Fruit fly (Drosophila melanogaster) whole organism, embryonic: ENCODE results near the gene CG6785.

ENCODE experiments used
- Adf1 ChIP-seq: fragments of 200-800 bp; sonication (Bioruptor generic); IDR thresholded peaks from 2 replicates; pipeline ENCODE4 v1.3.6; 2022; ENCODE audit warnings: missing biosample characterization, missing genetic modification characterization
- Antp ChIP-seq: fragments of 200-800 bp; sonication (Bioruptor generic); optimal IDR thresholded peaks from 3 replicates; lab custom pipeline; 2016; ENCODE audit warnings: missing biosample characterization, missing genetic modification characterization
- Bgb ChIP-seq: fragments of 200-800 bp; sonication (Bioruptor generic); IDR thresholded peaks from 2 replicates; pipeline ENCODE4 v1.3.6; 2022; ENCODE audit warnings: missing biosample characterization, missing genetic modification characterization; ENCODE audit not compliant: partially characterized antibody
- CG10209 ChIP-seq: fragments of 200-800 bp; sonication (Bioruptor generic); optimal IDR thresholded peaks from 3 replicates; lab custom pipeline; 2017; ENCODE audit warnings: missing biosample characterization, mild to moderate bottlenecking, missing genetic modification characterization, missing genetic modification reagents
- CG10462 ChIP-seq: fragments of 200-800 bp; sonication (Bioruptor generic); optimal IDR thresholded peaks from 2 replicates; lab custom pipeline; 2016; ENCODE audit warnings: missing biosample characterization, missing genetic modification characterization
- CG10565 ChIP-seq: fragments of 200-800 bp; sonication (Bioruptor generic); optimal IDR thresholded peaks from 3 replicates; lab custom pipeline; 2016; ENCODE audit warnings: missing biosample characterization, mild to moderate bottlenecking, missing genetic modification characterization
- CG11398 ChIP-seq: fragments of 200-800 bp; sonication (Bioruptor generic); optimal IDR thresholded peaks from 2 replicates; lab custom pipeline; 2016; ENCODE audit warnings: missing biosample characterization, missing genetic modification characterization
- CG12071 ChIP-seq: fragments of 200-800 bp; sonication (Bioruptor generic); optimal IDR thresholded peaks from 3 replicates; lab custom pipeline; 2018; ENCODE audit warnings: missing biosample characterization, mild to moderate bottlenecking, missing genetic modification characterization
- CG12659 ChIP-seq: fragments of 200-800 bp; sonication (Bioruptor generic); optimal IDR thresholded peaks from 3 replicates; lab custom pipeline; 2017; ENCODE audit warnings: mild to moderate bottlenecking, missing biosample characterization, missing genetic modification reagents, missing genetic modification characterization
- CG15514 ChIP-seq: fragments of 200-800 bp; sonication (Bioruptor generic); optimal IDR thresholded peaks from 3 replicates; lab custom pipeline; 2017; ENCODE audit warnings: missing biosample characterization, missing genetic modification characterization, mild to moderate bottlenecking, moderate library complexity, missing genetic modification reagents
- CG1647 ChIP-seq: fragments of 200-800 bp; sonication (Bioruptor generic); optimal IDR thresholded peaks from 3 replicates; lab custom pipeline; 2016; ENCODE audit warnings: missing biosample characterization, missing genetic modification characterization
- CG17186 ChIP-seq: fragments of 200-800 bp; sonication (Bioruptor generic); optimal IDR thresholded peaks from 3 replicates; lab custom pipeline; 2017; ENCODE audit warnings: missing biosample characterization, missing genetic modification reagents, missing genetic modification characterization
- CG17385 ChIP-seq: fragments of 200-800 bp; sonication (Bioruptor generic); optimal IDR thresholded peaks from 3 replicates; lab custom pipeline; 2018; ENCODE audit warnings: missing biosample characterization, mild to moderate bottlenecking, missing genetic modification characterization
- CG18599 ChIP-seq: fragments of 200-800 bp; sonication (Bioruptor generic); optimal IDR thresholded peaks from 3 replicates; lab custom pipeline; 2017; ENCODE audit warnings: missing biosample characterization, missing genetic modification characterization, mild to moderate bottlenecking, moderate library complexity, missing genetic modification reagents
- CG18619 ChIP-seq: fragments of 200-800 bp; sonication (Bioruptor generic); optimal IDR thresholded peaks from 3 replicates; lab custom pipeline; 2017; ENCODE audit warnings: missing biosample characterization, mild to moderate bottlenecking, missing genetic modification characterization
- CG33213 ChIP-seq: fragments of 200-800 bp; sonication (Bioruptor generic); optimal IDR thresholded peaks from 3 replicates; lab custom pipeline; 2016; ENCODE audit warnings: missing biosample characterization, missing genetic modification characterization
- CG4282 ChIP-seq: fragments of 200-800 bp; sonication (Bioruptor generic); optimal IDR thresholded peaks from 2 replicates; lab custom pipeline; 2016; ENCODE audit warnings: missing biosample characterization, missing genetic modification characterization
- CG9609 ChIP-seq: fragments of 200-800 bp; sonication (Bioruptor generic); optimal IDR thresholded peaks from 3 replicates; lab custom pipeline; 2016; ENCODE audit warnings: missing biosample characterization, missing genetic modification characterization
- CrebB ChIP-seq: fragments of 200-800 bp; sonication (Bioruptor generic); optimal IDR thresholded peaks from 3 replicates; lab custom pipeline; 2018; ENCODE audit warnings: missing biosample characterization, mild to moderate bottlenecking, missing genetic modification characterization
- Dad ChIP-seq: fragments of 200-800 bp; sonication (Bioruptor generic); optimal IDR thresholded peaks from 3 replicates; lab custom pipeline; 2016; ENCODE audit warnings: missing biosample characterization, missing genetic modification characterization
- Dbx ChIP-seq: fragments of 200-800 bp; sonication (Bioruptor generic); IDR thresholded peaks from 3 replicates; pipeline ENCODE4 v1.3.6; 2022; ENCODE audit warnings: missing biosample characterization, missing genetic modification characterization
- Drgx ChIP-seq: fragments of 200-800 bp; sonication (Bioruptor generic); IDR thresholded peaks from 2 replicates; pipeline ENCODE4 v1.3.6; 2022; ENCODE audit warnings: missing biosample characterization, missing genetic modification characterization
- E2f1 ChIP-seq: fragments of 200-800 bp; sonication (Bioruptor generic); IDR thresholded peaks from 2 replicates; pipeline ENCODE4 v1.3.6; 2022; ENCODE audit warnings: missing biosample characterization, missing genetic modification characterization
- Jarid2 ChIP-seq: fragments of 200-800 bp; sonication (Bioruptor generic); optimal IDR thresholded peaks from 3 replicates; lab custom pipeline; 2017; ENCODE audit warnings: mild to moderate bottlenecking, missing biosample characterization, missing genetic modification reagents, missing genetic modification characterization
- Max ChIP-seq: fragments of 200-800 bp; sonication (Bioruptor generic); optimal IDR thresholded peaks from 2 replicates; lab custom pipeline; 2016; ENCODE audit warnings: missing biosample characterization, mild to moderate bottlenecking, missing genetic modification characterization
- Med ChIP-seq: fragments of 200-800 bp; sonication (Bioruptor generic); peaks from one replicate; lab custom pipeline; 2016; ENCODE audit warnings: missing biosample characterization, missing genetic modification characterization, mild to moderate bottlenecking, inconsistent platforms, moderate library complexity
- Meics ChIP-seq: fragments of 200-800 bp; sonication (Bioruptor generic); optimal IDR thresholded peaks from 2 replicates; lab custom pipeline; 2017; ENCODE audit warnings: missing biosample characterization, mild to moderate bottlenecking, missing genetic modification characterization
- Myb ChIP-seq: fragments of 200-800 bp; sonication (Bioruptor generic); optimal IDR thresholded peaks from 2 replicates; lab custom pipeline; 2016; ENCODE audit warnings: missing biosample characterization, missing genetic modification characterization
- Nf-YB ChIP-seq: fragments of 200-800 bp; sonication (Bioruptor generic); optimal IDR thresholded peaks from 3 replicates; lab custom pipeline; 2019; ENCODE audit warnings: missing biosample characterization, mild to moderate bottlenecking, missing genetic modification characterization, moderate library complexity
- Scr ChIP-seq: fragments of 200-800 bp; sonication (Bioruptor generic); IDR thresholded peaks from 2 replicates; pipeline ENCODE4 v1.3.6; 2022; ENCODE audit warnings: missing biosample characterization, missing genetic modification characterization; ENCODE audit not compliant: partially characterized antibody
- Sry-δ ChIP-seq: fragments of 200-800 bp; sonication (Bioruptor generic); optimal IDR thresholded peaks from 2 replicates; lab custom pipeline; 2016; ENCODE audit warnings: missing biosample characterization, missing genetic modification characterization
- Usf ChIP-seq: fragments of 200-800 bp; sonication (Bioruptor generic); optimal IDR thresholded peaks from 2 replicates; lab custom pipeline; 2017; ENCODE audit warnings: missing genotype, missing biosample characterization, missing genetic modification characterization
- YL-1 ChIP-seq: fragments of 200-800 bp; sonication (Bioruptor generic); optimal IDR thresholded peaks from 3 replicates; lab custom pipeline; 2017; ENCODE audit warnings: missing biosample characterization, mild to moderate bottlenecking, missing genetic modification characterization
- amos ChIP-seq: fragments of 200-800 bp; sonication (Bioruptor generic); IDR thresholded peaks from 2 replicates; pipeline ENCODE4 v1.3.6; 2022; ENCODE audit warnings: missing biosample characterization, missing genetic modification characterization; ENCODE audit not compliant: partially characterized antibody
- aop ChIP-seq: fragments of 200-800 bp; sonication (Bioruptor generic); IDR thresholded peaks from 2 replicates; pipeline ENCODE4 v1.3.6; 2022; ENCODE audit warnings: missing biosample characterization, missing genetic modification characterization
- bsh ChIP-seq, 2 experiments: fragments of 200-800 bp; sonication (Bioruptor generic); optimal IDR thresholded peaks; 2 replicates each; lab custom pipeline; 2017 to 2018; ENCODE audit warnings: mild to moderate bottlenecking in 2 of 2, missing biosample characterization in 2 of 2, missing genetic modification characterization in 2 of 2, moderate library complexity in 1 of 2
- ci ChIP-seq: fragments of 200-800 bp; sonication (Bioruptor generic); IDR thresholded peaks from 3 replicates; pipeline ENCODE4 v1.3.6; 2022; ENCODE audit warnings: missing biosample characterization, missing genetic modification characterization
- crol ChIP-seq: fragments of 200-800 bp; sonication (Bioruptor generic); IDR thresholded peaks from 2 replicates; pipeline ENCODE4 v1.3.6; 2022; ENCODE audit warnings: missing biosample characterization, missing genetic modification characterization
- esg ChIP-seq: fragments of 200-800 bp; sonication (Bioruptor generic); conservative IDR thresholded peaks from 2 replicates; pipeline ENCODE4 v1.3.6; 2022; ENCODE audit warnings: missing biosample characterization, missing genetic modification characterization
- eyg ChIP-seq: fragments of 200-800 bp; sonication (Bioruptor generic); optimal IDR thresholded peaks from 3 replicates; lab custom pipeline; 2016; ENCODE audit warnings: missing biosample characterization, missing genetic modification characterization
- fd96Cb ChIP-seq: fragments of 200-800 bp; sonication (Bioruptor generic); optimal IDR thresholded peaks from 2 replicates; lab custom pipeline; 2018; ENCODE audit warnings: missing biosample characterization, mild to moderate bottlenecking, missing genetic modification characterization, moderate library complexity
- maf-S ChIP-seq: fragments of 200-800 bp; sonication (Bioruptor generic); optimal IDR thresholded peaks from 2 replicates; lab custom pipeline; 2016; ENCODE audit warnings: missing biosample characterization, missing genetic modification characterization
- nerfin-1 ChIP-seq: fragments of 200-800 bp; sonication (Bioruptor generic); optimal IDR thresholded peaks from 3 replicates; lab custom pipeline; 2019; ENCODE audit warnings: missing biosample characterization, mild to moderate bottlenecking, missing genetic modification characterization, moderate library complexity
- pan ChIP-seq, 4 experiments: fragments of >200 bp in 3 of 4; fragments of 200-800 bp in 1 of 4; sonication (Bioruptor generic) in 1 of 4; optimal IDR thresholded peaks in 3 of 4; IDR thresholded peaks in 1 of 4; 2 replicates each; pipeline versions ENCODE4 v1.3.6 to Lab custom; 2017 to 2022; ENCODE audit warnings: missing biosample characterization in 2 of 4, missing genetic modification characterization in 2 of 4, mixed read lengths in 1 of 4
- phol ChIP-seq: fragments of 200-800 bp; sonication (Bioruptor generic); optimal IDR thresholded peaks from 3 replicates; lab custom pipeline; 2018; ENCODE audit warnings: missing biosample characterization, mild to moderate bottlenecking, missing genetic modification characterization, moderate library complexity
- pnt ChIP-seq: fragments of 200-800 bp; sonication (Bioruptor generic); optimal IDR thresholded peaks from 3 replicates; lab custom pipeline; 2016; ENCODE audit warnings: missing biosample characterization, missing genetic modification characterization
- slou ChIP-seq: fragments of 200-800 bp; sonication (Bioruptor generic); optimal IDR thresholded peaks from 3 replicates; lab custom pipeline; 2016; ENCODE audit warnings: missing biosample characterization, missing genetic modification characterization
- sqz ChIP-seq: fragments of 200-800 bp; sonication (Bioruptor generic); optimal IDR thresholded peaks from 3 replicates; lab custom pipeline; 2018; ENCODE audit warnings: missing biosample characterization, mild to moderate bottlenecking, missing genetic modification characterization
- tin ChIP-seq: fragments of 200-800 bp; sonication (Bioruptor generic); optimal IDR thresholded peaks from 3 replicates; lab custom pipeline; 2016; ENCODE audit warnings: missing biosample characterization, missing genetic modification characterization
- trh ChIP-seq: fragments of 200-800 bp; sonication (Bioruptor generic); optimal IDR thresholded peaks from 2 replicates; lab custom pipeline; 2016; ENCODE audit warnings: missing biosample characterization, missing genetic modification characterization

The CG6785 gene

DNA sequence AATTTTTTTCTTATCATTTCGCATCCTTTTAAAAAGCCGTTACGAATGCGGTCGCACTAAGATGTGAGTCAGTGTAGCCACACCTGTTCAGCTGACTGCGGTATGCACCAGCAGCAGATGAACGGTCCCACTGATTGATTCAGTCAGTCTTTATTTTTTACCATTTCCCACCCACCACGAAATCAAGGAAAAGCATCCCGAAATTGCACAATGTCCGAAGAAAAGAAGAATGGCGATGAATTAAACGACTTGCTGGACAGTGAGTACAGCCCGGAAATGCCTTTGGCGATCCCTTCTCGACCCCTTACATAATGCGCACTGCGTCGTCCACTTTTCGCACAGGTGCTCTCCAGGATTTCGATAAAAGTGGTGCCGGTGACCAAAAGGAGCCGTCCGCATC lies 48.7 kb upstream of the CG6785 start (continued):
- TF ChIP-seq Scr (GFP tag; lab: Robert Waterston, UW) = peak; percentile 37
- TF ChIP-seq Antp = no peak
- no peak for TF ChIP-seq CG18619 (GFP tag; lab: Kevin White, UChicago)
- TF ChIP-seq pan (optimal IDR thresholded peaks at IDR 0.05; lab: Kevin White, UChicago) = no peak
- no peak for TF ChIP-seq pan (GFP tag; optimal IDR thresholded peaks at IDR 0.05 in 1 of 2, IDR thresholded peaks at IDR 0.05 in 1 of 2)
- TF ChIP-seq Sry-δ (GFP tag; lab: Kevin White, UChicago) = peak; percentile 24
- no peak for TF ChIP-seq esg (GFP tag; lab: Robert Waterston, UW)
- no peak for TF ChIP-seq eyg (GFP tag; lab: Kevin White, UChicago)
- TF ChIP-seq Jarid2 = peak; percentile 24
- TF ChIP-seq fd96Cb = no peak
- peak; percentile 44 for TF ChIP-seq CG33213 (GFP tag; lab: Kevin White, UChicago)
- TF ChIP-seq bsh (GFP tag; optimal IDR thresholded peaks at IDR 0.05; lab: Kevin White, UChicago) = no peak
- no peak for TF ChIP-seq Adf1
- no peak for TF ChIP-seq sqz
- TF ChIP-seq YL-1 = peak; percentile 72
- no peak for TF ChIP-seq tin (GFP tag; lab: Kevin White, UChicago)
- no peak for TF ChIP-seq Drgx (GFP tag; lab: Robert Waterston, UW)
- no peak for TF ChIP-seq Dbx
- no peak for TF ChIP-seq CG17385 (GFP tag; lab: Kevin White, UChicago)
- TF ChIP-seq trh (GFP tag; lab: Kevin White, UChicago) = no peak
- no peak for TF ChIP-seq Dad (GFP tag; lab: Kevin White, UChicago)
- no peak for TF ChIP-seq Meics (GFP tag; lab: Kevin White, UChicago)
- TF ChIP-seq Myb (GFP tag; lab: Kevin White, UChicago) = peak; percentile 99
- TF ChIP-seq CG17186 (GFP tag; lab: Kevin White, UChicago) = peak; percentile 33
- TF ChIP-seq Max (GFP tag; lab: Kevin White, UChicago) = no peak
- no peak for TF ChIP-seq slou (GFP tag; lab: Kevin White, UChicago)
- no peak for TF ChIP-seq crol (GFP tag; lab: Robert Waterston, UW)
- TF ChIP-seq maf-S (GFP tag; lab: Kevin White, UChicago) = no peak
- no peak for TF ChIP-seq CG9609 (GFP tag; lab: Kevin White, UChicago)
- TF ChIP-seq Usf (GFP tag; lab: Kevin White, UChicago) = no peak
- TF ChIP-seq CG10565 (GFP tag; lab: Kevin White, UChicago) = no peak
- no peak for TF ChIP-seq E2f1
- no peak for TF ChIP-seq CG10462 (GFP tag; lab: Kevin White, UChicago)
- no peak for TF ChIP-seq pnt
- no peak for TF ChIP-seq nerfin-1 (tag; lab: Kevin White, UChicago)
- TF ChIP-seq Nf-YB (GFP tag; lab: Kevin White, UChicago) = peak; percentile 14
- no peak for TF ChIP-seq CG1647
- TF ChIP-seq Bgb (GFP tag; lab: Robert Waterston, UW) = peak; percentile 56
- peak; percentile 11; the same call in 1 of the 2 replicates for TF ChIP-seq amos
- TF ChIP-seq Med (GFP tag; lab: Kevin White, UChicago) = peak; percentile 53
- peak; percentile 85 for TF ChIP-seq CG15514 (GFP tag; lab: Kevin White, UChicago)
- TF ChIP-seq CrebB (tag; lab: Kevin White, UChicago) = no peak
- no peak for TF ChIP-seq CG18599 (GFP tag; lab: Kevin White, UChicago)
- peak; percentile 42 for TF ChIP-seq phol (tag; lab: Kevin White, UChicago)
- no peak for TF ChIP-seq CG11398 (GFP tag; lab: Kevin White, UChicago)
- no peak for TF ChIP-seq CG12071 (GFP tag; lab: Kevin White, UChicago)
- no peak for TF ChIP-seq CG10209 (GFP tag; lab: Kevin White, UChicago)
- TF ChIP-seq CG12659 (GFP tag; lab: Kevin White, UChicago) = peak; percentile 51
- peak; percentile 43; the same call in 1 of the 3 replicates for TF ChIP-seq ci (GFP tag; lab: Robert Waterston, UW)
- no peak for TF ChIP-seq CG4282 (GFP tag; lab: Kevin White, UChicago)
- no peak for TF ChIP-seq aop (GFP tag; lab: Robert Waterston, UW)
